Fruit fly (Drosophila melanogaster) whole organism, embryonic: ENCODE data around the gene CG4880.

Experiments used
- B-H1 ChIP-seq: fragments of 200-800 bp; sonication (Bioruptor generic); IDR thresholded peaks from 3 replicates; pipeline ENCODE4 v1.3.6; 2022; ENCODE audit warnings: missing biosample characterization, missing genetic modification characterization
- CG10462 ChIP-seq: fragments of 200-800 bp; sonication (Bioruptor generic); optimal IDR thresholded peaks from 2 replicates; lab custom pipeline; 2016; ENCODE audit warnings: missing biosample characterization, missing genetic modification characterization
- CG10979 ChIP-seq: fragments of 200-800 bp; sonication (Bioruptor generic); optimal IDR thresholded peaks from 2 replicates; lab custom pipeline; 2018; ENCODE audit warnings: missing biosample characterization, mild to moderate bottlenecking, missing genetic modification characterization, moderate library complexity
- CG11247 ChIP-seq: fragments of 200-800 bp; sonication (Bioruptor generic); IDR thresholded peaks from 2 replicates; pipeline ENCODE4 v1.3.6; 2022; ENCODE audit warnings: missing biosample characterization, missing genetic modification characterization
- CG12942 ChIP-seq: fragments of 200-800 bp; sonication (Bioruptor generic); optimal IDR thresholded peaks from 3 replicates; lab custom pipeline; 2016; ENCODE audit warnings: missing biosample characterization, missing genetic modification characterization
- CG13424 ChIP-seq: fragments of 200-800 bp; sonication (Bioruptor generic); optimal IDR thresholded peaks from 2 replicates; lab custom pipeline; 2019; ENCODE audit warnings: missing biosample characterization, mild to moderate bottlenecking, missing genetic modification characterization, moderate library complexity
- CG14710 ChIP-seq: fragments of 200-800 bp; sonication (Bioruptor generic); optimal IDR thresholded peaks from 3 replicates; lab custom pipeline; 2019; ENCODE audit warnings: missing biosample characterization, mild to moderate bottlenecking, missing genetic modification characterization, moderate library complexity
- CG15011 ChIP-seq: fragments of 200-800 bp; sonication (Bioruptor generic); optimal IDR thresholded peaks from 3 replicates; lab custom pipeline; 2018; ENCODE audit warnings: missing biosample characterization, mild to moderate bottlenecking, missing genetic modification characterization
- CG16779 ChIP-seq: fragments of 200-800 bp; sonication (Bioruptor generic); IDR thresholded peaks from 2 replicates; pipeline ENCODE4 v1.3.6; 2022; ENCODE audit warnings: missing biosample characterization, missing genetic modification characterization
- CG17186 ChIP-seq: fragments of 200-800 bp; sonication (Bioruptor generic); optimal IDR thresholded peaks from 3 replicates; lab custom pipeline; 2017; ENCODE audit warnings: missing biosample characterization, missing genetic modification reagents, missing genetic modification characterization
- CG18011 ChIP-seq: fragments of 200-800 bp; sonication (Bioruptor generic); optimal IDR thresholded peaks from 2 replicates; lab custom pipeline; 2017; ENCODE audit warnings: missing biosample characterization, missing genetic modification characterization, mild to moderate bottlenecking, moderate library complexity, missing genotype
- CG1832 ChIP-seq: fragments of 200-800 bp; sonication (Bioruptor generic); optimal IDR thresholded peaks from 2 replicates; lab custom pipeline; 2017; ENCODE audit warnings: missing biosample characterization, mild to moderate bottlenecking, missing genetic modification characterization, inconsistent platforms
- CG2129 ChIP-seq: fragments of 200-800 bp; sonication (Bioruptor generic); IDR thresholded peaks from 2 replicates; pipeline ENCODE4 v1.3.6; 2022; ENCODE audit warnings: missing biosample characterization, missing genetic modification characterization; ENCODE audit not compliant: partially characterized antibody
- CG2202 ChIP-seq: fragments of 200-800 bp; sonication (Bioruptor generic); optimal IDR thresholded peaks from 2 replicates; lab custom pipeline; 2018; ENCODE audit warnings: missing biosample characterization, mild to moderate bottlenecking, missing genetic modification characterization
- CG2712 ChIP-seq: fragments of 200-800 bp; optimal IDR thresholded peaks from 3 replicates; lab custom pipeline; 2019; ENCODE audit warnings: missing biosample characterization, mild to moderate bottlenecking, missing genetic modification characterization, moderate library complexity
- CG2889 ChIP-seq: fragments of 200-800 bp; sonication (Bioruptor generic); IDR thresholded peaks from 3 replicates; pipeline ENCODE4 v1.3.6; 2022; ENCODE audit warnings: missing biosample characterization, missing genetic modification characterization
- CG3281 ChIP-seq: fragments of 200-800 bp; sonication (Bioruptor generic); optimal IDR thresholded peaks from 3 replicates; lab custom pipeline; 2017; ENCODE audit warnings: missing biosample characterization, mild to moderate bottlenecking, missing genetic modification characterization
- CG33557 ChIP-seq: fragments of 200-800 bp; sonication (Bioruptor generic); optimal IDR thresholded peaks from 2 replicates; lab custom pipeline; 2019; ENCODE audit warnings: missing biosample characterization, mild to moderate bottlenecking, missing genetic modification characterization, moderate library complexity
- CG4820 ChIP-seq: fragments of 200-800 bp; sonication (Bioruptor generic); optimal IDR thresholded peaks from 3 replicates; lab custom pipeline; 2016; ENCODE audit warnings: missing biosample characterization, missing genetic modification characterization
- CG7271 ChIP-seq: fragments of 200-800 bp; sonication (Bioruptor generic); optimal IDR thresholded peaks from 2 replicates; lab custom pipeline; 2018; ENCODE audit warnings: missing biosample characterization, mild to moderate bottlenecking, missing genetic modification characterization, moderate library complexity
- CG9797 ChIP-seq: fragments of 200-800 bp; sonication (Bioruptor generic); optimal IDR thresholded peaks from 3 replicates; lab custom pipeline; 2018; ENCODE audit warnings: missing biosample characterization, mild to moderate bottlenecking, missing genetic modification characterization
- D ChIP-seq, 2 experiments: fragments of 200-800 bp in 1 of 2; fragments of >200 bp in 1 of 2; sonication (Bioruptor generic) in 1 of 2; optimal IDR thresholded peaks; 2 replicates in 1 of 2; 3 replicates in 1 of 2; lab custom pipeline; 2017; ENCODE audit warnings: mild to moderate bottlenecking in 1 of 2, missing biosample characterization in 1 of 2, missing genetic modification characterization in 1 of 2, missing genetic modification reagents in 1 of 2
- Dfd ChIP-seq, 2 experiments: fragments of >200 bp; optimal IDR thresholded peaks; 2 replicates each; lab custom pipeline; 2017; ENCODE audit warnings: missing biosample characterization in 2 of 2, missing genetic modification characterization in 2 of 2
- Dip3 ChIP-seq: fragments of 200-800 bp; sonication (Bioruptor generic); optimal IDR thresholded peaks from 3 replicates; lab custom pipeline; 2016; ENCODE audit warnings: missing biosample characterization, missing genetic modification characterization
- Fer2 ChIP-seq: fragments of 200-800 bp; sonication (Bioruptor generic); optimal IDR thresholded peaks from 2 replicates; lab custom pipeline; 2018; ENCODE audit warnings: missing biosample characterization, mild to moderate bottlenecking, missing genetic modification characterization, moderate library complexity
- Med ChIP-seq: fragments of 200-800 bp; sonication (Bioruptor generic); peaks from one replicate; lab custom pipeline; 2016; ENCODE audit warnings: missing biosample characterization, missing genetic modification characterization, mild to moderate bottlenecking, inconsistent platforms, moderate library complexity
- NC2α ChIP-seq: fragments of 200-800 bp; sonication (Bioruptor generic); optimal IDR thresholded peaks from 2 replicates; lab custom pipeline; 2016; ENCODE audit warnings: missing biosample characterization, missing genetic modification characterization
- Nf-YB ChIP-seq: fragments of 200-800 bp; sonication (Bioruptor generic); optimal IDR thresholded peaks from 3 replicates; lab custom pipeline; 2019; ENCODE audit warnings: missing biosample characterization, mild to moderate bottlenecking, missing genetic modification characterization, moderate library complexity
- Oaz ChIP-seq: fragments of 200-800 bp; sonication (Bioruptor generic); IDR thresholded peaks from 2 replicates; pipeline ENCODE4 v1.3.6; 2022; ENCODE audit warnings: missing biosample characterization, missing genetic modification characterization
- Oli ChIP-seq: fragments of 200-800 bp; sonication (Bioruptor generic); optimal IDR thresholded peaks from 2 replicates; lab custom pipeline; 2018; ENCODE audit warnings: missing biosample characterization, mild to moderate bottlenecking, missing genetic modification characterization, moderate library complexity
- Pdp1 ChIP-seq, 2 experiments: fragments of 200-800 bp; sonication (Bioruptor generic); optimal IDR thresholded peaks; 3 replicates each; lab custom pipeline; 2016; ENCODE audit warnings: missing biosample characterization in 2 of 2, missing genetic modification characterization in 2 of 2, mild to moderate bottlenecking in 1 of 2, moderate library complexity in 1 of 2
- Sox100B ChIP-seq: fragments of 200-800 bp; sonication (Bioruptor generic); optimal IDR thresholded peaks from 3 replicates; lab custom pipeline; 2018; ENCODE audit warnings: missing biosample characterization, mild to moderate bottlenecking, missing genetic modification characterization
- Vsx1 ChIP-seq: fragments of 200-800 bp; sonication (Bioruptor generic); optimal IDR thresholded peaks from 2 replicates; lab custom pipeline; 2017; ENCODE audit warnings: missing biosample characterization, mild to moderate bottlenecking, missing genetic modification characterization, missing genetic modification reagents
- ara ChIP-seq: fragments of 200-800 bp; sonication (Bioruptor generic); IDR thresholded peaks from 2 replicates; pipeline ENCODE4 v1.3.6; 2022; ENCODE audit warnings: missing biosample characterization, missing genetic modification characterization
- az2 ChIP-seq: fragments of 200-800 bp; sonication (Bioruptor generic); optimal IDR thresholded peaks from 3 replicates; lab custom pipeline; 2016; ENCODE audit warnings: missing biosample characterization, missing genetic modification characterization
- bbx ChIP-seq: fragments of 200-800 bp; sonication (Bioruptor generic); IDR thresholded peaks from 2 replicates; pipeline ENCODE4 v1.3.6; 2022; ENCODE audit warnings: missing biosample characterization, missing genetic modification characterization; ENCODE audit not compliant: partially characterized antibody
- ci ChIP-seq: fragments of 200-800 bp; sonication (Bioruptor generic); IDR thresholded peaks from 3 replicates; pipeline ENCODE4 v1.3.6; 2022; ENCODE audit warnings: missing biosample characterization, missing genetic modification characterization
- crc ChIP-seq: fragments of 200-800 bp; sonication (Bioruptor generic); optimal IDR thresholded peaks from 2 replicates; lab custom pipeline; 2016; ENCODE audit warnings: missing biosample characterization, missing genetic modification characterization
- cwo ChIP-seq: fragments of 200-800 bp; sonication (Bioruptor generic); optimal IDR thresholded peaks from 3 replicates; lab custom pipeline; 2017; ENCODE audit warnings: missing biosample characterization, missing genetic modification characterization, mild to moderate bottlenecking, moderate library complexity, missing genetic modification reagents
- exex ChIP-seq: fragments of 200-800 bp; sonication (Bioruptor generic); optimal IDR thresholded peaks from 4 replicates; lab custom pipeline; 2018; ENCODE audit warnings: missing biosample characterization, mild to moderate bottlenecking, missing genetic modification characterization, moderate library complexity
- gsb ChIP-seq: fragments of 200-800 bp; sonication (Bioruptor generic); IDR thresholded peaks from 2 replicates; pipeline ENCODE4 v1.3.6; 2022; ENCODE audit warnings: missing biosample characterization, missing genetic modification characterization
- hbn ChIP-seq: fragments of 200-800 bp; sonication (Bioruptor generic); IDR thresholded peaks from 2 replicates; pipeline ENCODE4 v1.3.6; 2022; ENCODE audit warnings: missing biosample characterization, missing genetic modification characterization; ENCODE audit not compliant: partially characterized antibody
- jigr1 ChIP-seq: fragments of 200-800 bp; sonication (Bioruptor generic); IDR thresholded peaks from 3 replicates; pipeline ENCODE4 v1.3.6; 2022; ENCODE audit warnings: missing biosample characterization, missing genetic modification characterization
- knrl ChIP-seq: fragments of 200-800 bp; sonication (Bioruptor generic); IDR thresholded peaks from 3 replicates; pipeline ENCODE4 v1.3.6; 2022; ENCODE audit warnings: missing biosample characterization, missing genetic modification characterization; ENCODE audit not compliant: partially characterized antibody
- luna ChIP-seq: fragments of 200-800 bp; sonication (Bioruptor generic); optimal IDR thresholded peaks from 2 replicates; lab custom pipeline; 2016; ENCODE audit warnings: missing biosample characterization, missing genetic modification characterization
- pum ChIP-seq: fragments of 200-800 bp; sonication (Bioruptor generic); optimal IDR thresholded peaks from 2 replicates; lab custom pipeline; 2016; ENCODE audit warnings: missing biosample characterization, missing genetic modification characterization
- ranshi ChIP-seq: fragments of 200-800 bp; sonication (Bioruptor generic); IDR thresholded peaks from 2 replicates; pipeline ENCODE4 v1.3.6; 2022; ENCODE audit warnings: missing biosample characterization, missing genetic modification characterization
- sens ChIP-seq: fragments of 200-800 bp; sonication (Bioruptor generic); peaks from one replicate; lab custom pipeline; 2016; ENCODE audit warnings: missing biosample characterization, missing genetic modification characterization
- stc ChIP-seq: fragments of 200-800 bp; sonication (Bioruptor generic); IDR thresholded peaks from 2 replicates; pipeline ENCODE4 v1.3.6; 2022; ENCODE audit warnings: missing biosample characterization, missing genetic modification characterization
- tap ChIP-seq: fragments of 200-800 bp; optimal IDR thresholded peaks from 3 replicates; lab custom pipeline; 2019; ENCODE audit warnings: missing biosample characterization, mild to moderate bottlenecking, missing genetic modification characterization, moderate library complexity
- zf30C ChIP-seq: fragments of 200-800 bp; sonication (Bioruptor generic); optimal IDR thresholded peaks from 3 replicates; lab custom pipeline; 2018; ENCODE audit warnings: missing biosample characterization, mild to moderate bottlenecking, missing genetic modification characterization

The CG4880 gene

DNA sequence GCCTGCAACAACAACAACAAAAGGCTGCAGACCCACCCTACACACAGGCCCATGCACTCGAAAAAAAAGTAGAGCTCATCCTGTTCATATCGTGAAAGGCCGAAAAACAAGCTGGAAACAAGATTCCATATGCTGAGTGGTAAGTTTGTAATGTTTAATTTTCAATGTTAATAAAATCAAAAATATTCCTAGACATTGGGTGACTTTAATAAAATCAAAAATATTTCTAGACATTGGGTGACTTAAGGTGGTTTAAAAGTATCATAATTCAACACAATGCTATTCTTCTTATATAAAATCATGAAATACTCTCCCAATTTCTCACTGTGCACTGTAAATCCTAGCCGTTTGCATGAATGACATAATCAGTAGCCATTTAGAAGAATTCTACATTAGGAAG lies 6.6 kb upstream of the CG4880 start:
- TF ChIP-seq CG4820 (GFP tag; lab: Kevin White, UChicago) (no peak), CG18011 (GFP tag; lab: Kevin White, UChicago) (no peak), Dfd (GFP tag; optimal IDR thresholded peaks at IDR 0.05; lab: Kevin White, UChicago) (no peak), CG16779 (no peak), luna (GFP tag; lab: Kevin White, UChicago) (no peak), CG33557 (GFP tag; lab: Kevin White, UChicago) (no peak), crc (GFP tag; lab: Kevin White, UChicago) (no peak), CG2889 (no peak), bbx (GFP tag; lab: Robert Waterston, UW) (no peak), tap (tag; lab: Kevin White, UChicago) (no peak), knrl (no peak), CG1832 (GFP tag; lab: Kevin White, UChicago) (no peak), Med (GFP tag; lab: Kevin White, UChicago) (peak; percentile 68), CG9797 (GFP tag; lab: Kevin White, UChicago) (no peak), hbn (GFP tag; lab: Robert Waterston, UW) (no peak), zf30C (GFP tag; lab: Kevin White, UChicago) (no peak), CG11247 (no peak), B-H1 (GFP tag; lab: Robert Waterston, UW) (no peak), Oaz (GFP tag; lab: Robert Waterston, UW) (no peak), CG10979 (tag; lab: Kevin White, UChicago) (peak; percentile 47), sens (GFP tag; lab: Kevin White, UChicago) (peak; percentile 43), CG2129 (GFP tag; lab: Robert Waterston, UW) (no peak), CG2712 (tag; lab: Kevin White, UChicago) (peak; percentile 7), gsb (no peak), CG12942 (GFP tag; lab: Kevin White, UChicago) (no peak), D (optimal IDR thresholded peaks at IDR 0.05; lab: Kevin White, UChicago) (no peak), D (GFP tag; optimal IDR thresholded peaks at IDR 0.05; lab: Kevin White, UChicago) (no peak), CG17186 (no peak), jigr1 (no peak), ci (no peak), cwo (GFP tag; lab: Kevin White, UChicago) (no peak), CG3281 (GFP tag; lab: Kevin White, UChicago) (no peak), Vsx1 (GFP tag; lab: Kevin White, UChicago) (no peak), CG15011 (no peak), pum (GFP tag; lab: Kevin White, UChicago) (no peak), Pdp1 (GFP tag; optimal IDR thresholded peaks at IDR 0.05; lab: Kevin White, UChicago) (peak in 1 of 2 experiments; percentile 19), Sox100B (GFP tag; lab: Kevin White, UChicago) (peak; percentile 15), exex (tag; lab: Kevin White, UChicago) (no peak), ara (GFP tag; lab: Robert Waterston, UW) (no peak), az2 (GFP tag; lab: Kevin White, UChicago) (no peak), CG2202 (no peak), stc (no peak), CG13424 (tag; lab: Kevin White, UChicago) (no peak), Fer2 (tag; lab: Kevin White, UChicago) (no peak), Nf-YB (GFP tag; lab: Kevin White, UChicago) (no peak), Oli (peak; percentile 3), Dip3 (GFP tag; lab: Kevin White, UChicago) (no peak), CG7271 (tag; lab: Kevin White, UChicago) (no peak), CG14710 (tag; lab: Kevin White, UChicago) (peak; percentile 23), ranshi (GFP tag; lab: Robert Waterston, UW) (no peak), NC2α (GFP tag; lab: Kevin White, UChicago) (no peak), CG10462 (GFP tag; lab: Kevin White, UChicago) (no peak)
